Fruit fly (Drosophila melanogaster) whole organism, prepupa: ENCODE results near the gene lds.

Experiments
- Blimp-1 ChIP-seq: fragments of 200-800 bp; sonication (Bioruptor generic); optimal IDR thresholded peaks from 3 replicates; lab custom pipeline; 2017; ENCODE audit warnings: missing biosample characterization, missing genetic modification characterization, mild to moderate bottlenecking, moderate library complexity, missing genetic modification reagents
- CG10631 ChIP-seq: fragments of 200-800 bp; sonication (Bioruptor generic); optimal IDR thresholded peaks from 2 replicates; lab custom pipeline; 2016; ENCODE audit warnings: missing biosample characterization, missing genetic modification characterization
- CG11294 ChIP-seq: fragments of 200-800 bp; sonication (Bioruptor generic); IDR thresholded peaks from 2 replicates; pipeline ENCODE4 v1.3.6; 2022; ENCODE audit warnings: missing biosample characterization, missing genetic modification characterization
- CG11762 ChIP-seq: fragments of 200-800 bp; sonication (Bioruptor generic); optimal IDR thresholded peaks from 3 replicates; lab custom pipeline; 2016; ENCODE audit warnings: missing biosample characterization, missing genetic modification characterization; ENCODE audit not compliant: insufficient read depth
- CG11902 ChIP-seq: fragments of 200-800 bp; sonication (Bioruptor generic); optimal IDR thresholded peaks from 3 replicates; lab custom pipeline; 2016; ENCODE audit warnings: missing biosample characterization, missing genetic modification characterization
- CG1621 ChIP-seq: fragments of 200-800 bp; sonication (Bioruptor generic); optimal IDR thresholded peaks from 3 replicates; lab custom pipeline; 2018; ENCODE audit warnings: missing biosample characterization, mild to moderate bottlenecking, missing genetic modification characterization
- CG3032 ChIP-seq: fragments of 200-800 bp; optimal IDR thresholded peaks from 2 replicates; lab custom pipeline; 2019; ENCODE audit warnings: missing biosample characterization, mild to moderate bottlenecking, missing genetic modification characterization, moderate library complexity
- CG31627 ChIP-seq: fragments of 200-800 bp; sonication (Bioruptor generic); optimal IDR thresholded peaks from 3 replicates; lab custom pipeline; 2016; ENCODE audit warnings: missing biosample characterization, missing genetic modification characterization
- CG32006 ChIP-seq: fragments of 200-800 bp; sonication (Bioruptor generic); optimal IDR thresholded peaks from 3 replicates; lab custom pipeline; 2017; ENCODE audit warnings: missing biosample characterization, mild to moderate bottlenecking, missing genetic modification characterization
- CG34406 ChIP-seq: fragments of 200-800 bp; sonication (Bioruptor generic); optimal IDR thresholded peaks from 3 replicates; lab custom pipeline; 2016; ENCODE audit warnings: missing biosample characterization, missing genetic modification characterization
- CG3919 ChIP-seq: fragments of 200-800 bp; sonication (Bioruptor generic); optimal IDR thresholded peaks from 3 replicates; lab custom pipeline; 2016; ENCODE audit warnings: missing biosample characterization, missing genetic modification characterization
- CG4318 ChIP-seq: fragments of 200-800 bp; sonication (Bioruptor generic); optimal IDR thresholded peaks from 3 replicates; lab custom pipeline; 2017; ENCODE audit warnings: missing biosample characterization, mild to moderate bottlenecking, missing genetic modification characterization
- CG6163 ChIP-seq: fragments of 200-800 bp; sonication (Bioruptor generic); IDR thresholded peaks from 3 replicates; pipeline ENCODE4 v1.3.6; 2022; ENCODE audit warnings: missing biosample characterization, missing genetic modification characterization
- CG6276 ChIP-seq: fragments of 200-800 bp; sonication (Bioruptor generic); optimal IDR thresholded peaks from 2 replicates; lab custom pipeline; 2017; ENCODE audit warnings: missing biosample characterization, mild to moderate bottlenecking, missing genetic modification characterization
- CG6792 ChIP-seq: fragments of 200-800 bp; sonication (Bioruptor generic); optimal IDR thresholded peaks from 3 replicates; lab custom pipeline; 2016; ENCODE audit warnings: missing biosample characterization, missing genetic modification characterization
- CG7368 ChIP-seq: fragments of 200-800 bp; sonication (Bioruptor generic); optimal IDR thresholded peaks from 3 replicates; lab custom pipeline; 2016; ENCODE audit warnings: missing biosample characterization, missing genetic modification characterization
- CG8119 ChIP-seq: fragments of 200-800 bp; sonication (Bioruptor generic); IDR thresholded peaks from 3 replicates; pipeline ENCODE4 v1.3.6; 2022; ENCODE audit warnings: missing biosample characterization, missing genetic modification characterization
- CG8319 ChIP-seq: fragments of 200-800 bp; sonication (Bioruptor generic); optimal IDR thresholded peaks from 3 replicates; lab custom pipeline; 2016; ENCODE audit warnings: missing biosample characterization, missing genetic modification characterization
- CG9139 ChIP-seq: fragments of 200-800 bp; sonication (Bioruptor generic); optimal IDR thresholded peaks from 3 replicates; lab custom pipeline; 2017; ENCODE audit warnings: missing biosample characterization, mild to moderate bottlenecking, missing genetic modification characterization
- Eip75B ChIP-seq: fragments of 200-800 bp; sonication (Bioruptor generic); optimal IDR thresholded peaks from 3 replicates; lab custom pipeline; 2016; ENCODE audit warnings: missing biosample characterization, missing genetic modification characterization
- Eip78C ChIP-seq: fragments of 200-800 bp; sonication (Bioruptor generic); peaks from one replicate; lab custom pipeline; 2016; ENCODE audit warnings: missing biosample characterization, missing genetic modification characterization
- Gug ChIP-seq: fragments of 200-800 bp; sonication (Bioruptor generic); IDR thresholded peaks from 2 replicates; pipeline ENCODE4 v1.3.6; 2022; ENCODE audit warnings: missing biosample characterization, missing genetic modification characterization
- Hr39 ChIP-seq: fragments of 200-800 bp; sonication (Bioruptor generic); optimal IDR thresholded peaks from 2 replicates; lab custom pipeline; 2016; ENCODE audit warnings: missing biosample characterization, missing genetic modification characterization
- Hr4 ChIP-seq: fragments of 200-800 bp; sonication (Bioruptor generic); optimal IDR thresholded peaks from 3 replicates; lab custom pipeline; 2016; ENCODE audit warnings: missing biosample characterization, missing genetic modification characterization
- Lpt ChIP-seq: fragments of 200-800 bp; sonication (Bioruptor generic); optimal IDR thresholded peaks from 3 replicates; lab custom pipeline; 2016; ENCODE audit warnings: missing biosample characterization, missing genetic modification characterization
- Smox ChIP-seq: fragments of 200-800 bp; sonication (Bioruptor generic); optimal IDR thresholded peaks from 3 replicates; lab custom pipeline; 2016; ENCODE audit warnings: missing biosample characterization, missing genetic modification characterization
- Sox14 ChIP-seq: fragments of 200-800 bp; sonication (Bioruptor generic); optimal IDR thresholded peaks from 3 replicates; lab custom pipeline; 2016; ENCODE audit warnings: missing biosample characterization, missing genetic modification characterization
- Sox15 ChIP-seq: fragments of 200-800 bp; sonication (Bioruptor generic); optimal IDR thresholded peaks from 3 replicates; lab custom pipeline; 2016; ENCODE audit warnings: missing biosample characterization, missing genetic modification characterization
- achi ChIP-seq: fragments of 200-800 bp; sonication (Bioruptor generic); optimal IDR thresholded peaks from 3 replicates; lab custom pipeline; 2016; ENCODE audit warnings: missing biosample characterization, missing genetic modification characterization
- acj6 ChIP-seq: fragments of 200-800 bp; sonication (Bioruptor generic); optimal IDR thresholded peaks from 3 replicates; lab custom pipeline; 2016; ENCODE audit warnings: missing biosample characterization, missing genetic modification characterization
- cyc ChIP-seq: fragments of 200-800 bp; sonication (Bioruptor generic); optimal IDR thresholded peaks from 3 replicates; lab custom pipeline; 2016; ENCODE audit warnings: missing biosample characterization, missing genetic modification characterization
- dac ChIP-seq: fragments of 200-800 bp; sonication (Bioruptor generic); optimal IDR thresholded peaks from 2 replicates; lab custom pipeline; 2017; ENCODE audit warnings: missing biosample characterization, mild to moderate bottlenecking, missing genetic modification characterization
- dsx ChIP-seq: fragments of 200-800 bp; optimal IDR thresholded peaks from 3 replicates; lab custom pipeline; 2019; ENCODE audit warnings: missing biosample characterization, mild to moderate bottlenecking, missing genetic modification characterization, moderate library complexity; ENCODE audit not compliant: poor library complexity, severe bottlenecking
- esn ChIP-seq: fragments of 200-800 bp; sonication (Bioruptor generic); optimal IDR thresholded peaks from 2 replicates; lab custom pipeline; 2016; ENCODE audit warnings: missing biosample characterization, mild to moderate bottlenecking, missing genetic modification characterization, moderate library complexity
- fd59A ChIP-seq: fragments of 200-800 bp; sonication (Bioruptor generic); optimal IDR thresholded peaks from 2 replicates; lab custom pipeline; 2017; ENCODE audit warnings: missing biosample characterization, mild to moderate bottlenecking, missing genetic modification characterization, missing genetic modification reagents
- fd85E ChIP-seq: fragments of 200-800 bp; sonication (Bioruptor generic); optimal IDR thresholded peaks from 3 replicates; lab custom pipeline; 2016; ENCODE audit warnings: missing biosample characterization, missing genetic modification characterization
- fkh ChIP-seq: fragments of 200-800 bp; sonication (Bioruptor generic); optimal IDR thresholded peaks from 3 replicates; lab custom pipeline; 2017; ENCODE audit warnings: missing biosample characterization, mild to moderate bottlenecking, missing genetic modification characterization, moderate library complexity
- lz ChIP-seq: fragments of 200-800 bp; sonication (Bioruptor generic); optimal IDR thresholded peaks from 3 replicates; lab custom pipeline; 2016; ENCODE audit warnings: missing biosample characterization, missing genetic modification characterization
- pdm3 ChIP-seq: fragments of 200-800 bp; sonication (Bioruptor generic); optimal IDR thresholded peaks from 3 replicates; lab custom pipeline; 2016; ENCODE audit warnings: missing biosample characterization, missing genetic modification characterization
- salr ChIP-seq, 2 experiments: fragments of 200-800 bp; sonication (Bioruptor generic); optimal IDR thresholded peaks; 3 replicates each; lab custom pipeline; 2016 to 2018; ENCODE audit warnings: missing biosample characterization in 2 of 2, missing genetic modification characterization in 2 of 2, mild to moderate bottlenecking in 1 of 2
- ss ChIP-seq, 2 experiments: fragments of 200-800 bp; sonication (Bioruptor generic); optimal IDR thresholded peaks; 2 replicates in 1 of 2; 3 replicates in 1 of 2; lab custom pipeline; 2017 to 2018; ENCODE audit warnings: mild to moderate bottlenecking in 2 of 2, missing biosample characterization in 2 of 2, missing genetic modification characterization in 2 of 2, moderate library complexity in 1 of 2
- topi ChIP-seq: fragments of 200-800 bp; sonication (Bioruptor generic); optimal IDR thresholded peaks from 3 replicates; lab custom pipeline; 2016; ENCODE audit warnings: missing biosample characterization, missing genetic modification characterization
- vri ChIP-seq: fragments of 200-800 bp; sonication (Bioruptor generic); optimal IDR thresholded peaks from 3 replicates; lab custom pipeline; 2016; ENCODE audit warnings: missing biosample characterization, mild to moderate bottlenecking, missing genetic modification characterization

Gene lds

DNA sequence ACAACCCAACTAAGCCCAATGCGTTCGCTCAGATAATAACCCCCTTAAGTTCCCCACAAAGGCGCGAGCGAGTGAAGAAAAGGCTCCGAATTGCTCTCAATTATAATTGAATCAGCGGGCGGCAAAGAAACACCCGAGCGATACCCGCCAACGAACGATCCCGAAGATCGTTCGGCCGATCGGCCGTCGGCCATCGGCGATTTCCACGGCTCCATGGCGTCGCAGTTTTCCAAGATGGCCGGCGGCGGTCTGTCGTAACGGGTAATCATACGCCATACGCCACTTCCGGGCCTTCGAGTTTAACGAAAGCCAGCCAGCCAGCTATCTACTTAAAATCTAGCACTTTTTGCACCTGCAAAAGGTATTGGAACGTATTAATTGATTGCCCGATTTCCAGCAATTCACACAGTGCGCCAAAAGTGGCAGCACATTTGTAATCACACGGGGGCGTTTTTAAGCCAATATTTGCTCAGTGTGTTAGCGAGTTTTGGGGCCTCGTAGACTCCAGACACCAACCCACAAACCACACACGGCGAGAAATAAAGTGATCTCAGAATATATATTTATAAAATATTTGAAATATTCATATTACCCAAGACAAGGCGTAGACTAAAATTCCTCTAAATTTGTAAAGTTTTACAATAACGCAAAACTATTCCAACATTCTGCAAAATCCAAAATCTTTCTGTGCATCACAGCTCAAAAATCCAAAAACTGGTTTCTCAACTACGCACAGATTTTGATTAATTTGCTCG, 27.8 kb upstream of the lds start (continued):
- TF ChIP-seq Gug (GFP tag; lab: Robert Waterston, UW): peak; percentile 45; the same call in 1 of the 2 replicates
- peak; percentile 38 for TF ChIP-seq acj6 (GFP tag; lab: Kevin White, UChicago)
- no peak for TF ChIP-seq fd85E (GFP tag; lab: Kevin White, UChicago)
- no peak for TF ChIP-seq topi (GFP tag; lab: Kevin White, UChicago)
- TF ChIP-seq Blimp-1 (GFP tag; lab: Kevin White, UChicago): no peak
- TF ChIP-seq CG9139 (GFP tag; lab: Kevin White, UChicago): peak; percentile 7
- no peak for TF ChIP-seq Sox14 (GFP tag; lab: Kevin White, UChicago)
- peak; percentile 77 for TF ChIP-seq CG32006 (GFP tag; lab: Kevin White, UChicago)
- peak; percentile 38 for TF ChIP-seq CG10631 (GFP tag; lab: Kevin White, UChicago)
- TF ChIP-seq achi (GFP tag; lab: Kevin White, UChicago): peak; percentile 54

DNA sequence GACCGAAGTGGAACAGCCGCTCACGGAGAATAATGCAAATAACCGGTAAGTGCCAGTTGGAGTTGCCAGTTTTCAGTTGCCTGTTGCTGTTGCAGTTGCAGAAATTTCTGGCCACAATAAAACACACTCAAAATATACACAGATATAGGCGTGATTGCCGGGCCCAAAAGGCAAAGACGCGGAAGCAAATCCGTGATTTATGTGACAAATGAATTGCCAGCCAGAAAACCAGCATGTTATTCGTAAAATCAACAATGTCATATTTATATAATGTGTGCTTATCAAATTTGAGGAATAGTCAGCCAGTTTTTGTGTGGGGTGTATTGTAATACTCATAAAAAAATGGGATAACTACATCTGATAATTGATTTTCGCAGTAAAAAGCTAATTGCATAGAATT, 25.6 kb upstream of the lds start:
- TF ChIP-seq CG6163 (GFP tag; lab: Robert Waterston, UW) (no peak), CG4318 (GFP tag; lab: Kevin White, UChicago) (peak; percentile 22), CG6276 (peak; percentile 8), CG1621 (tag; lab: Kevin White, UChicago) (peak; percentile 37), pdm3 (GFP tag; lab: Kevin White, UChicago) (peak; percentile 13), salr (GFP tag; optimal IDR thresholded peaks at IDR 0.05; lab: Kevin White, UChicago) (peak in 1 of 2 experiments; percentile 38), Eip78C (GFP tag; lab: Kevin White, UChicago) (peak; percentile 79), Eip75B (GFP tag; lab: Kevin White, UChicago) (peak; percentile 33), CG11902 (GFP tag; lab: Kevin White, UChicago) (no peak), Smox (no peak), CG32006 (GFP tag; lab: Kevin White, UChicago) (peak; percentile 52), achi (GFP tag; lab: Kevin White, UChicago) (peak; percentile 0), Hr4 (GFP tag; lab: Kevin White, UChicago) (peak; percentile 12)

DNA sequence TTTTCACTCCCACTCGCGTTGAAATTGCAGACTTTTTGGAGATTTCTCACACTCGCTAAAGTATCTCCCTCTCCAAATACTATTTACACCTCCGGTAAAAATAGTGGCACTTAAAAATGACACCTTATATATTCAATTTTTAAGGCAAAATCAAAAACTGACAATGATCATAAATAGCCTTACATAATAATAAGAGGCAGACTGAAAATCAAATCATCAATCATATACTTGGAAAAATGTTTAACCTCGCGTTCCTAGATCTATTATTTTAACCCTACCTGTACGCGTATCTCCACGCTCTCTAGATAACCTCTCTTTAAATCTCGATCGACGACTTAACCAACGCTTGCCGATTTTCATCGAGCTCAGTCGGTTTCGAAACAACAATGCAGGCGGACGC, 24.8 kb upstream of the lds start:
- TF ChIP-seq CG11294 (GFP tag; lab: Robert Waterston, UW) (peak; percentile 81), CG7368 (peak; percentile 88), fd85E (GFP tag; lab: Kevin White, UChicago) (peak; percentile 64), pdm3 (GFP tag; lab: Kevin White, UChicago) (peak; percentile 86), cyc (GFP tag; lab: Kevin White, UChicago) (peak; percentile 55), Sox15 (GFP tag; lab: Kevin White, UChicago) (peak; percentile 55), Sox14 (GFP tag; lab: Kevin White, UChicago) (no peak), CG34406 (GFP tag; lab: Kevin White, UChicago) (peak; percentile 82), fkh (GFP tag; lab: Kevin White, UChicago) (peak; percentile 55), CG6792 (GFP tag; lab: Kevin White, UChicago) (no peak), fd59A (peak; percentile 78), Eip75B (GFP tag; lab: Kevin White, UChicago) (peak; percentile 90), lz (peak; percentile 62), CG11902 (GFP tag; lab: Kevin White, UChicago) (peak; percentile 69), dsx (GFP tag; lab: Kevin White, UChicago) (peak; percentile 96), CG3919 (GFP tag; lab: Kevin White, UChicago) (no peak), CG6276 (no peak), ss (GFP tag; optimal IDR thresholded peaks at IDR 0.05; lab: Kevin White, UChicago) (no peak), CG10631 (GFP tag; lab: Kevin White, UChicago) (peak; percentile 82), esn (GFP tag; lab: Kevin White, UChicago) (peak; percentile 36), Gug (GFP tag; lab: Robert Waterston, UW) (peak; percentile 89), CG3032 (tag; lab: Kevin White, UChicago) (peak; percentile 87), Hr39 (no peak), CG8319 (GFP tag; lab: Kevin White, UChicago) (peak; percentile 85), CG11762 (peak; percentile 88), Lpt (GFP tag; lab: Kevin White, UChicago) (peak; percentile 94), vri (no peak), CG32006 (GFP tag; lab: Kevin White, UChicago) (peak; percentile 92), Hr4 (GFP tag; lab: Kevin White, UChicago) (peak; percentile 93), dac (GFP tag; lab: Kevin White, UChicago) (peak; percentile 84), CG8119 (peak; percentile 96), acj6 (GFP tag; lab: Kevin White, UChicago) (peak; percentile 75), CG1621 (tag; lab: Kevin White, UChicago) (peak; percentile 83), CG31627 (GFP tag; lab: Kevin White, UChicago) (no peak), Eip78C (GFP tag; lab: Kevin White, UChicago) (peak; percentile 98)
